Fruit fly (Drosophila melanogaster): ENCODE data around the gene CG31189.

dm6 chr3R:21071312-21071711 is 25.7 kb upstream of the CG31189 start:
- TF ChIP-seq psq (optimal IDR thresholded peaks at IDR 0.05), result no peak
- no peak for TF ChIP-seq pan (optimal IDR thresholded peaks at IDR 0.05)
- TF ChIP-seq Dll (optimal IDR thresholded peaks at IDR 0.05), result no peak
- TF ChIP-seq usp (GFP tag; optimal IDR thresholded peaks at IDR 0.05), result no peak
- TF ChIP-seq CG8478 (optimal IDR thresholded peaks at IDR 0.05), result no peak
